Fruit fly (Drosophila melanogaster) whole organism, embryonic: ENCODE measurements around the gene Abca3.

ENCODE experiments used
- Ada2b ChIP-seq: fragments of 200-800 bp; sonication (Bioruptor generic); IDR thresholded peaks from 2 replicates; pipeline ENCODE4 v1.3.6; 2022; ENCODE audit warnings: missing biosample characterization, missing genetic modification characterization
- Aef1 ChIP-seq: fragments of 200-800 bp; sonication (Bioruptor generic); IDR thresholded peaks from 3 replicates; pipeline ENCODE4 v1.3.6; 2022; ENCODE audit warnings: missing biosample characterization, missing genetic modification characterization
- C15 ChIP-seq: fragments of 200-800 bp; sonication (Bioruptor generic); IDR thresholded peaks from 3 replicates; pipeline ENCODE4 v1.3.6; 2022; ENCODE audit warnings: missing biosample characterization, missing genetic modification characterization
- CG11456 ChIP-seq: fragments of 200-800 bp; sonication (Bioruptor generic); IDR thresholded peaks from 3 replicates; pipeline ENCODE4 v1.3.6; 2022; ENCODE audit warnings: missing biosample characterization, missing genetic modification characterization
- CG12659 ChIP-seq: fragments of 200-800 bp; sonication (Bioruptor generic); optimal IDR thresholded peaks from 3 replicates; lab custom pipeline; 2017; ENCODE audit warnings: mild to moderate bottlenecking, missing biosample characterization, missing genetic modification reagents, missing genetic modification characterization
- CG13123 ChIP-seq: fragments of 200-800 bp; sonication (Bioruptor generic); optimal IDR thresholded peaks from 2 replicates; lab custom pipeline; 2016; ENCODE audit warnings: missing biosample characterization, missing genetic modification characterization
- CG13775 ChIP-seq: fragments of 200-800 bp; sonication (Bioruptor generic); optimal IDR thresholded peaks from 3 replicates; lab custom pipeline; 2017; ENCODE audit warnings: missing biosample characterization, mild to moderate bottlenecking, missing genetic modification characterization
- CG15269 ChIP-seq: fragments of 200-800 bp; sonication (Bioruptor generic); optimal IDR thresholded peaks from 2 replicates; lab custom pipeline; 2018; ENCODE audit warnings: missing biosample characterization, mild to moderate bottlenecking, missing genetic modification characterization, moderate library complexity
- CG15601 ChIP-seq: fragments of 200-800 bp; sonication (Bioruptor generic); optimal IDR thresholded peaks from 3 replicates; lab custom pipeline; 2019; ENCODE audit warnings: missing biosample characterization, mild to moderate bottlenecking, missing genetic modification characterization, moderate library complexity
- CG16779 ChIP-seq: fragments of 200-800 bp; sonication (Bioruptor generic); IDR thresholded peaks from 2 replicates; pipeline ENCODE4 v1.3.6; 2022; ENCODE audit warnings: missing biosample characterization, missing genetic modification characterization
- CG18619 ChIP-seq: fragments of 200-800 bp; sonication (Bioruptor generic); optimal IDR thresholded peaks from 3 replicates; lab custom pipeline; 2017; ENCODE audit warnings: missing biosample characterization, mild to moderate bottlenecking, missing genetic modification characterization
- CG2199 ChIP-seq: fragments of 200-800 bp; sonication (Bioruptor generic); IDR thresholded peaks from 3 replicates; pipeline ENCODE4 v1.3.6; 2022; ENCODE audit warnings: missing biosample characterization, missing genetic modification characterization
- CG2202 ChIP-seq: fragments of 200-800 bp; sonication (Bioruptor generic); optimal IDR thresholded peaks from 2 replicates; lab custom pipeline; 2018; ENCODE audit warnings: missing biosample characterization, mild to moderate bottlenecking, missing genetic modification characterization
- CG31224 ChIP-seq: fragments of 200-800 bp; sonication (Bioruptor generic); IDR thresholded peaks from 2 replicates; pipeline ENCODE4 v1.3.6; 2022; ENCODE audit warnings: missing biosample characterization, missing genetic modification characterization
- CG32532 ChIP-seq: fragments of 200-800 bp; sonication (Bioruptor generic); IDR thresholded peaks from 2 replicates; pipeline ENCODE4 v1.3.6; 2022; ENCODE audit warnings: missing biosample characterization, missing genetic modification characterization
- CG3726 ChIP-seq: fragments of 200-800 bp; sonication (Bioruptor generic); IDR thresholded peaks from 3 replicates; pipeline ENCODE4, ENCODE4 v1.3.6; 2022; ENCODE audit warnings: missing biosample characterization, missing genetic modification characterization
- CG6689 ChIP-seq: fragments of 200-800 bp; sonication (Bioruptor generic); IDR thresholded peaks from 2 replicates; pipeline ENCODE4 v1.3.6; 2022; ENCODE audit warnings: missing biosample characterization, missing genetic modification characterization
- CG8281 ChIP-seq: fragments of 200-800 bp; sonication (Bioruptor generic); optimal IDR thresholded peaks from 2 replicates; lab custom pipeline; 2018; ENCODE audit warnings: missing biosample characterization, mild to moderate bottlenecking, missing genetic modification characterization, moderate library complexity
- CG8359 ChIP-seq: fragments of 200-800 bp; sonication (Bioruptor generic); optimal IDR thresholded peaks from 2 replicates; lab custom pipeline; 2017; ENCODE audit warnings: missing biosample characterization, mild to moderate bottlenecking, missing genetic modification characterization, borderline replicate concordance
- CG9932 ChIP-seq: fragments of 200-800 bp; sonication (Bioruptor generic); IDR thresholded peaks from 2 replicates; pipeline ENCODE4 v1.3.6; 2022; ENCODE audit warnings: missing biosample characterization, missing genetic modification characterization
- CrebB ChIP-seq: fragments of 200-800 bp; sonication (Bioruptor generic); optimal IDR thresholded peaks from 3 replicates; lab custom pipeline; 2018; ENCODE audit warnings: missing biosample characterization, mild to moderate bottlenecking, missing genetic modification characterization
- Fer1 ChIP-seq: fragments of 200-800 bp; sonication (Bioruptor generic); optimal IDR thresholded peaks from 2 replicates; lab custom pipeline; 2017; ENCODE audit warnings: missing biosample characterization, mild to moderate bottlenecking, missing genetic modification characterization
- H2.0 ChIP-seq: fragments of 200-800 bp; sonication (Bioruptor generic); IDR thresholded peaks from 2 replicates; pipeline ENCODE4 v1.3.6; 2022; ENCODE audit warnings: missing biosample characterization, missing genetic modification characterization
- Hr51 ChIP-seq, 2 experiments: fragments of 200-800 bp; sonication (Bioruptor generic); optimal IDR thresholded peaks; 2 replicates in 1 of 2; 3 replicates in 1 of 2; lab custom pipeline; 2016 to 2018; ENCODE audit warnings: missing biosample characterization in 2 of 2, missing genetic modification characterization in 2 of 2, mild to moderate bottlenecking in 1 of 2, moderate library complexity in 1 of 2
- Meics ChIP-seq: fragments of 200-800 bp; sonication (Bioruptor generic); optimal IDR thresholded peaks from 2 replicates; lab custom pipeline; 2017; ENCODE audit warnings: missing biosample characterization, mild to moderate bottlenecking, missing genetic modification characterization
- Neu2 ChIP-seq: fragments of 200-800 bp; sonication (Bioruptor generic); optimal IDR thresholded peaks from 3 replicates; lab custom pipeline; 2016; ENCODE audit warnings: missing biosample characterization, missing genetic modification characterization, borderline replicate concordance
- Nf-YB ChIP-seq: fragments of 200-800 bp; sonication (Bioruptor generic); optimal IDR thresholded peaks from 3 replicates; lab custom pipeline; 2019; ENCODE audit warnings: missing biosample characterization, mild to moderate bottlenecking, missing genetic modification characterization, moderate library complexity
- Ravus ChIP-seq: fragments of 200-800 bp; sonication (Bioruptor generic); IDR thresholded peaks from 2 replicates; pipeline ENCODE4 v1.3.6; 2022; ENCODE audit warnings: missing biosample characterization, missing genetic modification characterization
- Rfx ChIP-seq: fragments of 200-800 bp; sonication (Bioruptor generic); IDR thresholded peaks from 2 replicates; pipeline ENCODE4 v1.3.6; 2022; ENCODE audit warnings: missing biosample characterization, missing genetic modification characterization
- Xbp1 ChIP-seq: fragments of 200-800 bp; sonication (Bioruptor generic); optimal IDR thresholded peaks from 3 replicates; lab custom pipeline; 2016; ENCODE audit warnings: missing biosample characterization, mild to moderate bottlenecking, missing genetic modification characterization
- YL-1 ChIP-seq: fragments of 200-800 bp; sonication (Bioruptor generic); optimal IDR thresholded peaks from 3 replicates; lab custom pipeline; 2017; ENCODE audit warnings: missing biosample characterization, mild to moderate bottlenecking, missing genetic modification characterization
- bab2 ChIP-seq: fragments of 200-800 bp; sonication (Bioruptor generic); optimal IDR thresholded peaks from 2 replicates; lab custom pipeline; 2016; ENCODE audit warnings: missing biosample characterization, missing genetic modification characterization
- br ChIP-seq: fragments of >200 bp; optimal IDR thresholded peaks from 2 replicates; lab custom pipeline; 2017
- dan ChIP-seq: fragments of 200-800 bp; sonication (Bioruptor generic); IDR thresholded peaks from 2 replicates; pipeline ENCODE4 v1.3.6; 2022; ENCODE audit warnings: missing biosample characterization, missing genetic modification characterization
- ewg ChIP-seq: fragments of 200-800 bp; sonication (Bioruptor generic); optimal IDR thresholded peaks from 3 replicates; lab custom pipeline; 2017; ENCODE audit warnings: mild to moderate bottlenecking, missing biosample characterization, missing genetic modification reagents, missing genetic modification characterization
- gro ChIP-seq: fragments of 200-800 bp; sonication (Bioruptor generic); optimal IDR thresholded peaks from 2 replicates; lab custom pipeline; 2016; ENCODE audit warnings: missing biosample characterization, missing genetic modification characterization
- gsb ChIP-seq: fragments of 200-800 bp; sonication (Bioruptor generic); IDR thresholded peaks from 2 replicates; pipeline ENCODE4 v1.3.6; 2022; ENCODE audit warnings: missing biosample characterization, missing genetic modification characterization
- lmd ChIP-seq: fragments of 200-800 bp; sonication (Bioruptor generic); IDR thresholded peaks from 2 replicates; pipeline ENCODE4 v1.3.6; 2022; ENCODE audit warnings: missing biosample characterization, missing genetic modification characterization
- nom ChIP-seq: fragments of 200-800 bp; sonication (Bioruptor generic); optimal IDR thresholded peaks from 2 replicates; lab custom pipeline; 2017; ENCODE audit warnings: missing biosample characterization, missing genetic modification characterization, mild to moderate bottlenecking, moderate library complexity, missing genetic modification reagents
- peb ChIP-seq: fragments of 200-800 bp; sonication (Bioruptor generic); IDR thresholded peaks from 2 replicates; pipeline ENCODE4 v1.3.6; 2022; ENCODE audit warnings: missing biosample characterization, missing genetic modification characterization
- phol ChIP-seq: fragments of 200-800 bp; sonication (Bioruptor generic); optimal IDR thresholded peaks from 3 replicates; lab custom pipeline; 2018; ENCODE audit warnings: missing biosample characterization, mild to moderate bottlenecking, missing genetic modification characterization, moderate library complexity
- sd ChIP-seq: fragments of 200-800 bp; sonication (Bioruptor generic); optimal IDR thresholded peaks from 3 replicates; lab custom pipeline; 2018; ENCODE audit warnings: missing biosample characterization, mild to moderate bottlenecking, missing genetic modification characterization, moderate library complexity
- sim ChIP-seq: fragments of 200-800 bp; sonication (Bioruptor generic); IDR thresholded peaks from 2 replicates; pipeline ENCODE4 v1.3.6; 2022; ENCODE audit warnings: missing biosample characterization, missing genetic modification characterization
- sima ChIP-seq: fragments of 200-800 bp; sonication (Bioruptor generic); optimal IDR thresholded peaks from 2 replicates; lab custom pipeline; 2016; ENCODE audit warnings: missing biosample characterization, missing genetic modification characterization
- sqz ChIP-seq: fragments of 200-800 bp; sonication (Bioruptor generic); optimal IDR thresholded peaks from 3 replicates; lab custom pipeline; 2018; ENCODE audit warnings: missing biosample characterization, mild to moderate bottlenecking, missing genetic modification characterization
- tap ChIP-seq: fragments of 200-800 bp; optimal IDR thresholded peaks from 3 replicates; lab custom pipeline; 2019; ENCODE audit warnings: missing biosample characterization, mild to moderate bottlenecking, missing genetic modification characterization, moderate library complexity
- tio ChIP-seq: fragments of 200-800 bp; sonication (Bioruptor generic); optimal IDR thresholded peaks from 2 replicates; lab custom pipeline; 2017; ENCODE audit warnings: missing biosample characterization, missing genetic modification characterization, inconsistent platforms
- tll ChIP-seq, 2 experiments: fragments of 200-800 bp in 1 of 2; fragments of >200 bp in 1 of 2; sonication (Bioruptor generic) in 1 of 2; optimal IDR thresholded peaks; 2 replicates each; lab custom pipeline; 2017 to 2019; ENCODE audit warnings: missing biosample characterization in 2 of 2, missing genetic modification characterization in 2 of 2, mild to moderate bottlenecking in 1 of 2, moderate library complexity in 1 of 2
- toy ChIP-seq: fragments of 200-800 bp; sonication (Bioruptor generic); IDR thresholded peaks from 2 replicates; pipeline ENCODE4 v1.3.6; 2022; ENCODE audit warnings: missing biosample characterization, missing genetic modification characterization
- wek ChIP-seq: fragments of 200-800 bp; sonication (Bioruptor generic); optimal IDR thresholded peaks from 3 replicates; lab custom pipeline; 2018; ENCODE audit warnings: missing biosample characterization, mild to moderate bottlenecking, missing genetic modification characterization, moderate library complexity

The Abca3 gene

dm6 chrX:21322289-21322981 lies 16.0 kb upstream of the Abca3 start (continued):
- peak; percentile 54 for TF ChIP-seq lmd (GFP tag; lab: Robert Waterston, UW)
- TF ChIP-seq CG8359 (GFP tag; lab: Kevin White, UChicago): no peak
- no peak for TF ChIP-seq Xbp1 (GFP tag; lab: Kevin White, UChicago)
- 0 out of 3 replicates have a peak, but pooled peaks have one; percentile 27 for TF ChIP-seq Aef1 (GFP tag; lab: Robert Waterston, UW)
- no peak for TF ChIP-seq Ada2b (GFP tag; lab: Robert Waterston, UW)
- TF ChIP-seq tio (GFP tag; lab: Kevin White, UChicago): no peak
- TF ChIP-seq gro (GFP tag; lab: Kevin White, UChicago): no peak
- TF ChIP-seq CG3726 (GFP tag; lab: Robert Waterston, UW): no peak
- peak; percentile 82 for TF ChIP-seq Fer1 (GFP tag; lab: Kevin White, UChicago)
- no peak for TF ChIP-seq YL-1
- TF ChIP-seq CG11456: no peak
- no peak for TF ChIP-seq nom (GFP tag; lab: Kevin White, UChicago)
- no peak for TF ChIP-seq wek (GFP tag; lab: Kevin White, UChicago)
- no peak for TF ChIP-seq sim (GFP tag; lab: Robert Waterston, UW)
- no peak for TF ChIP-seq sima
- peak; percentile 46 for TF ChIP-seq CG6689
- no peak for TF ChIP-seq ewg
- peak; percentile 56 for TF ChIP-seq CG13775
- no peak for TF ChIP-seq CG2202 (tag; lab: Kevin White, UChicago)
- TF ChIP-seq peb: no peak
- no peak for TF ChIP-seq CG13123 (GFP tag; lab: Kevin White, UChicago)
- TF ChIP-seq br: no peak
- TF ChIP-seq Neu2: no peak
- no peak for TF ChIP-seq CG2199 (GFP tag; lab: Robert Waterston, UW)
- TF ChIP-seq bab2 (GFP tag; lab: Kevin White, UChicago): no peak
- no peak for TF ChIP-seq Hr51 (GFP tag; optimal IDR thresholded peaks at IDR 0.05; lab: Kevin White, UChicago)
- TF ChIP-seq Nf-YB (GFP tag; lab: Kevin White, UChicago): no peak
- no peak for TF ChIP-seq CG18619 (GFP tag; lab: Kevin White, UChicago)
- no peak for TF ChIP-seq gsb (GFP tag; lab: Robert Waterston, UW)
- TF ChIP-seq CG31224 (GFP tag; lab: Robert Waterston, UW): 0 out of 2 replicates have a peak, but pooled peaks have one; percentile 24
- no peak for TF ChIP-seq sqz
- no peak; the same call in 1 of the 2 replicates for TF ChIP-seq CG32532
- TF ChIP-seq CG15269: no peak
- TF ChIP-seq Ravus (GFP tag; lab: Robert Waterston, UW): no peak
- peak; percentile 51 for TF ChIP-seq tap
- TF ChIP-seq phol: peak; percentile 69
- TF ChIP-seq CG16779 (GFP tag; lab: Robert Waterston, UW): no peak
- no peak for TF ChIP-seq tll (GFP tag; optimal IDR thresholded peaks at IDR 0.05; lab: Kevin White, UChicago)
- TF ChIP-seq CG12659: no peak
- no peak for TF ChIP-seq H2.0
- no peak for TF ChIP-seq sd (tag; lab: Kevin White, UChicago)
- no peak for TF ChIP-seq toy
- peak; percentile 47 for TF ChIP-seq Rfx (GFP tag; lab: Robert Waterston, UW)
- TF ChIP-seq dan (GFP tag; lab: Robert Waterston, UW): no peak
- no peak for TF ChIP-seq CrebB (tag; lab: Kevin White, UChicago)
- no peak for TF ChIP-seq CG8281 (tag; lab: Kevin White, UChicago)
- peak; percentile 82 for TF ChIP-seq Meics (GFP tag; lab: Kevin White, UChicago)
- 0 out of 2 replicates have a peak, but pooled peaks have one; percentile 4 for TF ChIP-seq CG9932 (GFP tag; lab: Robert Waterston, UW)
- no peak for TF ChIP-seq C15 (GFP tag; lab: Robert Waterston, UW)
- TF ChIP-seq CG15601: no peak
